Fruit fly (Drosophila melanogaster) whole organism, pupa: Measurements from ENCODE around the gene Polr3E.

ENCODE experiments used
- CG12605 ChIP-seq: fragments of 200-800 bp; sonication (Bioruptor generic); IDR thresholded peaks from 2 replicates; pipeline ENCODE4 v1.3.6; 2022; ENCODE audit warnings: missing biosample characterization, missing genetic modification characterization
- rn ChIP-seq: fragments of 200-800 bp; sonication (Bioruptor generic); IDR thresholded peaks from 2 replicates; pipeline ENCODE4 v1.3.6; 2022; ENCODE audit warnings: missing biosample characterization, missing genetic modification characterization

dm6 chr3L:21065212-21065902, 33.7 kb downstream of the Polr3E start, which contains the start of gene CG43072:
- TF ChIP-seq CG12605 (no peak), rn (GFP tag; lab: Robert Waterston, UW) (no peak)
